Fruit fly (Drosophila melanogaster) whole organism, embryonic: ENCODE results near the gene CG15930.

ENCODE experiments used
- Adf1 ChIP-seq: fragments of 200-800 bp; sonication (Bioruptor generic); IDR thresholded peaks from 2 replicates; pipeline ENCODE4 v1.3.6; 2022; ENCODE audit warnings: missing biosample characterization, missing genetic modification characterization
- Asciz ChIP-seq: fragments of 200-800 bp; sonication (Bioruptor generic); optimal IDR thresholded peaks from 2 replicates; lab custom pipeline; 2017; ENCODE audit warnings: missing biosample characterization, mild to moderate bottlenecking, missing genetic modification characterization, missing genetic modification reagents
- C15 ChIP-seq: fragments of 200-800 bp; sonication (Bioruptor generic); IDR thresholded peaks from 3 replicates; pipeline ENCODE4 v1.3.6; 2022; ENCODE audit warnings: missing biosample characterization, missing genetic modification characterization
- CG11504 ChIP-seq: fragments of 200-800 bp; sonication (Bioruptor generic); optimal IDR thresholded peaks from 3 replicates; lab custom pipeline; 2019; ENCODE audit warnings: missing biosample characterization, mild to moderate bottlenecking, missing genetic modification characterization, moderate library complexity
- CG11560 ChIP-seq: fragments of 200-800 bp; sonication (Bioruptor generic); IDR thresholded peaks from 3 replicates; pipeline ENCODE4 v1.3.6; 2022; ENCODE audit warnings: missing biosample characterization, missing genetic modification characterization
- CG12071 ChIP-seq: fragments of 200-800 bp; sonication (Bioruptor generic); optimal IDR thresholded peaks from 3 replicates; lab custom pipeline; 2018; ENCODE audit warnings: missing biosample characterization, mild to moderate bottlenecking, missing genetic modification characterization
- CG12391 ChIP-seq: fragments of 200-800 bp; sonication (Bioruptor generic); optimal IDR thresholded peaks from 3 replicates; lab custom pipeline; 2018; ENCODE audit warnings: missing biosample characterization, mild to moderate bottlenecking, missing genetic modification characterization, moderate library complexity
- CG12769 ChIP-seq: fragments of 200-800 bp; sonication (Bioruptor generic); optimal IDR thresholded peaks from 2 replicates; lab custom pipeline; 2019; ENCODE audit warnings: missing biosample characterization, mild to moderate bottlenecking, missing genetic modification characterization, moderate library complexity
- CG15073 ChIP-seq: fragments of 200-800 bp; sonication (Bioruptor generic); optimal IDR thresholded peaks from 2 replicates; lab custom pipeline; 2016; ENCODE audit warnings: missing biosample characterization, missing genetic modification characterization
- CG1529 ChIP-seq: fragments of 200-800 bp; sonication (Bioruptor generic); optimal IDR thresholded peaks from 3 replicates; lab custom pipeline; 2018; ENCODE audit warnings: missing biosample characterization, missing genetic modification characterization
- CG1603 ChIP-seq: fragments of 200-800 bp; sonication (Bioruptor generic); optimal IDR thresholded peaks from 2 replicates; lab custom pipeline; 2019; ENCODE audit warnings: missing biosample characterization, mild to moderate bottlenecking, missing genetic modification characterization, moderate library complexity
- CG17829 ChIP-seq: fragments of 200-800 bp; optimal IDR thresholded peaks from 2 replicates; lab custom pipeline; 2019; ENCODE audit warnings: missing biosample characterization, mild to moderate bottlenecking, missing genetic modification characterization, moderate library complexity
- CG18476 ChIP-seq: fragments of 200-800 bp; sonication (Bioruptor generic); optimal IDR thresholded peaks from 2 replicates; lab custom pipeline; 2016; ENCODE audit warnings: missing biosample characterization, mild to moderate bottlenecking, missing genetic modification characterization
- CG31388 ChIP-seq: fragments of 200-800 bp; sonication (Bioruptor generic); optimal IDR thresholded peaks from 2 replicates; lab custom pipeline; 2016; ENCODE audit warnings: missing biosample characterization, missing genetic modification characterization
- CG3407 ChIP-seq: fragments of 200-800 bp; sonication (Bioruptor generic); optimal IDR thresholded peaks from 2 replicates; lab custom pipeline; 2018; ENCODE audit warnings: missing biosample characterization, mild to moderate bottlenecking, missing genetic modification characterization
- CG4404 ChIP-seq: fragments of 200-800 bp; sonication (Bioruptor generic); IDR thresholded peaks from 2 replicates; pipeline ENCODE4 v1.3.6; 2022; ENCODE audit warnings: missing biosample characterization, missing genetic modification characterization
- CG7786 ChIP-seq: fragments of 200-800 bp; sonication (Bioruptor generic); optimal IDR thresholded peaks from 2 replicates; lab custom pipeline; 2016; ENCODE audit warnings: missing biosample characterization, missing genetic modification characterization
- D19A ChIP-seq: fragments of 200-800 bp; optimal IDR thresholded peaks from 3 replicates; lab custom pipeline; 2019; ENCODE audit warnings: missing biosample characterization, mild to moderate bottlenecking, missing genetic modification characterization, moderate library complexity
- Dbx ChIP-seq: fragments of 200-800 bp; sonication (Bioruptor generic); IDR thresholded peaks from 3 replicates; pipeline ENCODE4 v1.3.6; 2022; ENCODE audit warnings: missing biosample characterization, missing genetic modification characterization
- Deaf1 ChIP-seq: fragments of 200-800 bp; optimal IDR thresholded peaks from 3 replicates; lab custom pipeline; 2019; ENCODE audit warnings: missing biosample characterization, mild to moderate bottlenecking, missing genetic modification characterization, moderate library complexity
- Dip2 ChIP-seq: fragments of 200-800 bp; sonication (Bioruptor generic); IDR thresholded peaks from 2 replicates; pipeline ENCODE4 v1.3.6; 2022; ENCODE audit warnings: missing biosample characterization, missing genetic modification characterization
- Dp ChIP-seq: fragments of 200-800 bp; sonication (Bioruptor generic); optimal IDR thresholded peaks from 2 replicates; lab custom pipeline; 2018; ENCODE audit warnings: missing biosample characterization, mild to moderate bottlenecking, missing genetic modification characterization, moderate library complexity
- H15 ChIP-seq: fragments of 200-800 bp; sonication (Bioruptor generic); IDR thresholded peaks from 3 replicates; pipeline ENCODE4 v1.3.6; 2022; ENCODE audit warnings: missing biosample characterization, missing genetic modification characterization
- HHEX ChIP-seq: fragments of 200-800 bp; sonication (Bioruptor generic); optimal IDR thresholded peaks from 3 replicates; lab custom pipeline; 2017; ENCODE audit warnings: missing biosample characterization, mild to moderate bottlenecking, missing genetic modification characterization, missing genetic modification reagents
- HLH4C ChIP-seq: fragments of 200-800 bp; sonication (Bioruptor generic); IDR thresholded peaks from 3 replicates; pipeline ENCODE4 v1.3.6; 2022; ENCODE audit warnings: missing biosample characterization, missing genetic modification characterization; ENCODE audit not compliant: partially characterized antibody
- HLHmδ ChIP-seq: fragments of 200-800 bp; sonication (Bioruptor generic); optimal IDR thresholded peaks from 2 replicates; lab custom pipeline; 2018; ENCODE audit warnings: missing biosample characterization, mild to moderate bottlenecking, missing genetic modification characterization, moderate library complexity
- Hmr ChIP-seq: fragments of 200-800 bp; sonication (Bioruptor generic); optimal IDR thresholded peaks from 3 replicates; lab custom pipeline; 2017; ENCODE audit warnings: mild to moderate bottlenecking, missing biosample characterization, missing genetic modification reagents, missing genetic modification characterization
- Neu2 ChIP-seq: fragments of 200-800 bp; sonication (Bioruptor generic); optimal IDR thresholded peaks from 3 replicates; lab custom pipeline; 2016; ENCODE audit warnings: missing biosample characterization, missing genetic modification characterization, borderline replicate concordance
- Ravus ChIP-seq: fragments of 200-800 bp; sonication (Bioruptor generic); IDR thresholded peaks from 2 replicates; pipeline ENCODE4 v1.3.6; 2022; ENCODE audit warnings: missing biosample characterization, missing genetic modification characterization
- Side ChIP-seq: fragments of 200-800 bp; sonication (Bioruptor generic); optimal IDR thresholded peaks from 2 replicates; lab custom pipeline; 2016; ENCODE audit warnings: missing biosample characterization, missing genetic modification characterization
- Sin3A ChIP-seq: fragments of >200 bp; optimal IDR thresholded peaks from 2 replicates; lab custom pipeline; 2018
- Sox102F ChIP-seq: fragments of 200-800 bp; sonication (Bioruptor generic); optimal IDR thresholded peaks from 2 replicates; lab custom pipeline; 2018; ENCODE audit warnings: missing biosample characterization, mild to moderate bottlenecking, missing genetic modification characterization, moderate library complexity
- Tbp ChIP-seq: fragments of >200 bp; optimal IDR thresholded peaks from 2 replicates; lab custom pipeline; 2018; ENCODE audit warnings: missing biosample characterization, missing genetic modification characterization
- abd-A ChIP-seq: fragments of 200-800 bp; sonication (Bioruptor generic); optimal IDR thresholded peaks from 3 replicates; lab custom pipeline; 2019; ENCODE audit warnings: missing biosample characterization, mild to moderate bottlenecking, missing genetic modification characterization, moderate library complexity
- ap ChIP-seq: fragments of 200-800 bp; sonication (Bioruptor generic); IDR thresholded peaks from 2 replicates; pipeline ENCODE4 v1.3.6; 2022; ENCODE audit warnings: missing biosample characterization, missing genetic modification characterization
- ato ChIP-seq: fragments of 200-800 bp; sonication (Bioruptor generic); IDR thresholded peaks from 2 replicates; pipeline ENCODE4 v1.3.6; 2022; ENCODE audit warnings: missing biosample characterization, missing genetic modification characterization; ENCODE audit not compliant: partially characterized antibody
- cg ChIP-seq: fragments of 200-800 bp; sonication (Bioruptor generic); optimal IDR thresholded peaks from 3 replicates; lab custom pipeline; 2019; ENCODE audit warnings: missing biosample characterization, mild to moderate bottlenecking, missing genetic modification characterization, moderate library complexity
- ci ChIP-seq: fragments of 200-800 bp; sonication (Bioruptor generic); IDR thresholded peaks from 3 replicates; pipeline ENCODE4 v1.3.6; 2022; ENCODE audit warnings: missing biosample characterization, missing genetic modification characterization
- croc ChIP-seq: fragments of 200-800 bp; sonication (Bioruptor generic); conservative IDR thresholded peaks from 3 replicates; pipeline ENCODE4 v1.3.6; 2022; ENCODE audit warnings: missing biosample characterization, missing genetic modification characterization
- grn ChIP-seq: fragments of 200-800 bp; sonication (Bioruptor generic); optimal IDR thresholded peaks from 3 replicates; lab custom pipeline; 2017; ENCODE audit warnings: missing biosample characterization, missing genetic modification characterization
- lab ChIP-seq: fragments of 200-800 bp; sonication (Bioruptor generic); optimal IDR thresholded peaks from 3 replicates; lab custom pipeline; 2017; ENCODE audit warnings: missing biosample characterization, missing genetic modification characterization, mild to moderate bottlenecking, moderate library complexity, missing genetic modification reagents
- scrt ChIP-seq: fragments of 200-800 bp; sonication (Bioruptor generic); optimal IDR thresholded peaks from 2 replicates; lab custom pipeline; 2018; ENCODE audit warnings: missing biosample characterization, mild to moderate bottlenecking, missing genetic modification characterization, moderate library complexity
- sens ChIP-seq: fragments of 200-800 bp; sonication (Bioruptor generic); peaks from one replicate; lab custom pipeline; 2016; ENCODE audit warnings: missing biosample characterization, missing genetic modification characterization
- so ChIP-seq: fragments of 200-800 bp; sonication (Bioruptor generic); IDR thresholded peaks from 3 replicates; pipeline ENCODE4 v1.3.6; 2022; ENCODE audit warnings: missing biosample characterization, missing genetic modification characterization
- sqz ChIP-seq: fragments of 200-800 bp; sonication (Bioruptor generic); optimal IDR thresholded peaks from 3 replicates; lab custom pipeline; 2018; ENCODE audit warnings: missing biosample characterization, mild to moderate bottlenecking, missing genetic modification characterization
- sr ChIP-seq: fragments of 200-800 bp; sonication (Bioruptor generic); IDR thresholded peaks from 3 replicates; pipeline ENCODE4 v1.3.6; 2022; ENCODE audit warnings: missing biosample characterization, missing genetic modification characterization
- stwl ChIP-seq: fragments of 200-800 bp; sonication (Bioruptor generic); optimal IDR thresholded peaks from 3 replicates; lab custom pipeline; 2018; ENCODE audit warnings: missing biosample characterization, mild to moderate bottlenecking, missing genetic modification characterization, moderate library complexity
- trh ChIP-seq: fragments of 200-800 bp; sonication (Bioruptor generic); optimal IDR thresholded peaks from 2 replicates; lab custom pipeline; 2016; ENCODE audit warnings: missing biosample characterization, missing genetic modification characterization
- unc-4 ChIP-seq: fragments of 200-800 bp; sonication (Bioruptor generic); IDR thresholded peaks from 2 replicates; pipeline ENCODE4 v1.3.6; 2022; ENCODE audit warnings: missing biosample characterization, missing genetic modification characterization; ENCODE audit not compliant: partially characterized antibody
- vfl ChIP-seq: fragments of 200-800 bp; sonication (Bioruptor generic); optimal IDR thresholded peaks from 2 replicates; lab custom pipeline; 2016; ENCODE audit warnings: missing biosample characterization, missing genetic modification characterization
- yki ChIP-seq: fragments of >200 bp; optimal IDR thresholded peaks from 3 replicates; lab custom pipeline; 2018
- zen ChIP-seq: fragments of 200-800 bp; sonication (Bioruptor generic); optimal IDR thresholded peaks from 3 replicates; lab custom pipeline; 2018; ENCODE audit warnings: missing biosample characterization, mild to moderate bottlenecking, missing genetic modification characterization, moderate library complexity

Gene CG15930

dm6 chrX:5339970-5340369 is 22.9 kb upstream of the CG15930 start, which contains the start of gene SK (continued):
- TF ChIP-seq unc-4 (GFP tag; lab: Robert Waterston, UW) (0 out of 2 replicates have a peak, but pooled peaks have one; percentile 23), CG12391 (tag; lab: Kevin White, UChicago) (no peak), so (0 out of 3 replicates have a peak, but pooled peaks have one; percentile 10), Dbx (GFP tag; lab: Robert Waterston, UW) (0 out of 3 replicates have a peak, but pooled peaks have one; percentile 22), CG31388 (GFP tag; lab: Kevin White, UChicago) (no peak), sens (peak; percentile 39), CG18476 (no peak), grn (GFP tag; lab: Kevin White, UChicago) (no peak), CG17829 (no peak), Neu2 (GFP tag; lab: Kevin White, UChicago) (no peak), CG12769 (tag; lab: Kevin White, UChicago) (peak; percentile 41), scrt (GFP tag; lab: Kevin White, UChicago) (peak; percentile 4), croc (GFP tag; lab: Robert Waterston, UW) (no peak), Deaf1 (tag; lab: Kevin White, UChicago) (peak; percentile 97), lab (GFP tag; lab: Kevin White, UChicago) (peak; percentile 10), vfl (GFP tag; lab: Kevin White, UChicago) (no peak), Adf1 (GFP tag; lab: Robert Waterston, UW) (peak; percentile 50), yki (lab: Kevin White, UChicago) (peak; percentile 27), cg (GFP tag; lab: Kevin White, UChicago) (peak; percentile 27), sr (GFP tag; lab: Robert Waterston, UW) (peak; percentile 71), Sin3A (lab: Kevin White, UChicago) (no peak), Tbp (no peak), trh (no peak), Ravus (GFP tag; lab: Robert Waterston, UW) (no peak), sqz (GFP tag; lab: Kevin White, UChicago) (peak; percentile 31), Side (GFP tag; lab: Kevin White, UChicago) (no peak), ato (GFP tag; lab: Robert Waterston, UW) (peak; percentile 12; the same call in 1 of the 2 replicates), HHEX (GFP tag; lab: Kevin White, UChicago) (no peak), stwl (tag; lab: Kevin White, UChicago) (no peak), zen (tag; lab: Kevin White, UChicago) (no peak), CG3407 (GFP tag; lab: Kevin White, UChicago) (no peak), Dip2 (GFP tag; lab: Robert Waterston, UW) (no peak), HLHmδ (GFP tag; lab: Kevin White, UChicago) (no peak), Sox102F (GFP tag; lab: Kevin White, UChicago) (no peak), ci (GFP tag; lab: Robert Waterston, UW) (peak; percentile 72; the same call in 2 of the 3 replicates), CG4404 (no peak), abd-A (tag; lab: Kevin White, UChicago) (peak; percentile 31), CG11560 (tag; lab: Robert Waterston, UW) (no peak), Asciz (GFP tag; lab: Kevin White, UChicago) (no peak), D19A (tag; lab: Kevin White, UChicago) (no peak), CG7786 (GFP tag; lab: Kevin White, UChicago) (no peak), CG1603 (no peak), CG1529 (GFP tag; lab: Kevin White, UChicago) (no peak), CG12071 (GFP tag; lab: Kevin White, UChicago) (peak; percentile 4), H15 (GFP tag; lab: Robert Waterston, UW) (no peak), HLH4C (GFP tag; lab: Robert Waterston, UW) (0 out of 3 replicates have a peak, but pooled peaks have one; percentile 16), ap (GFP tag; lab: Robert Waterston, UW) (no peak), CG15073 (no peak), Hmr (GFP tag; lab: Kevin White, UChicago) (peak; percentile 2), Dp (GFP tag; lab: Kevin White, UChicago) (no peak), C15 (GFP tag; lab: Robert Waterston, UW) (no peak), CG11504 (tag; lab: Kevin White, UChicago) (peak; percentile 65)
